Fruit fly (Drosophila melanogaster) whole organism, embryonic: ENCODE results near the gene CG11000.
A peak's percentile ranks its signal among the peaks of the same experiment; 100 is the strongest.

Experiments
- Ada2b ChIP-seq: fragments of 200-800 bp; sonication (Bioruptor generic); IDR thresholded peaks from 2 replicates; pipeline ENCODE4 v1.3.6; 2022; ENCODE audit warnings: missing biosample characterization, missing genetic modification characterization
- B-H2 ChIP-seq: fragments of 200-800 bp; sonication (Bioruptor generic); optimal IDR thresholded peaks from 2 replicates; lab custom pipeline; 2018; ENCODE audit warnings: missing biosample characterization, mild to moderate bottlenecking, missing genetic modification characterization
- CG10209 ChIP-seq: fragments of 200-800 bp; sonication (Bioruptor generic); optimal IDR thresholded peaks from 3 replicates; lab custom pipeline; 2017; ENCODE audit warnings: missing biosample characterization, mild to moderate bottlenecking, missing genetic modification characterization, missing genetic modification reagents
- CG10431 ChIP-seq: fragments of 200-800 bp; sonication (Bioruptor generic); optimal IDR thresholded peaks from 3 replicates; lab custom pipeline; 2018; ENCODE audit warnings: missing biosample characterization, mild to moderate bottlenecking, missing genetic modification characterization
- CG10979 ChIP-seq: fragments of 200-800 bp; sonication (Bioruptor generic); optimal IDR thresholded peaks from 2 replicates; lab custom pipeline; 2018; ENCODE audit warnings: missing biosample characterization, mild to moderate bottlenecking, missing genetic modification characterization, moderate library complexity
- CG11696 ChIP-seq: fragments of 200-800 bp; sonication (Bioruptor generic); IDR thresholded peaks from 2 replicates; pipeline ENCODE4 v1.3.6; 2022; ENCODE audit warnings: missing biosample characterization, missing genetic modification characterization
- CG15479 ChIP-seq: fragments of 200-800 bp; sonication (Bioruptor generic); optimal IDR thresholded peaks from 3 replicates; lab custom pipeline; 2019; ENCODE audit warnings: missing biosample characterization, mild to moderate bottlenecking, missing genetic modification characterization, moderate library complexity
- CG16815 ChIP-seq: fragments of 200-800 bp; sonication (Bioruptor generic); optimal IDR thresholded peaks from 3 replicates; lab custom pipeline; 2017; ENCODE audit warnings: missing biosample characterization, mild to moderate bottlenecking, missing genetic modification characterization
- CG17359 ChIP-seq: fragments of 200-800 bp; sonication (Bioruptor generic); optimal IDR thresholded peaks from 3 replicates; lab custom pipeline; 2018; ENCODE audit warnings: missing biosample characterization, mild to moderate bottlenecking, missing genetic modification characterization, moderate library complexity
- CG17385 ChIP-seq: fragments of 200-800 bp; sonication (Bioruptor generic); optimal IDR thresholded peaks from 3 replicates; lab custom pipeline; 2018; ENCODE audit warnings: missing biosample characterization, mild to moderate bottlenecking, missing genetic modification characterization
- CG18599 ChIP-seq: fragments of 200-800 bp; sonication (Bioruptor generic); optimal IDR thresholded peaks from 3 replicates; lab custom pipeline; 2017; ENCODE audit warnings: missing biosample characterization, missing genetic modification characterization, mild to moderate bottlenecking, moderate library complexity, missing genetic modification reagents
- CG18764 ChIP-seq: fragments of 200-800 bp; sonication (Bioruptor generic); optimal IDR thresholded peaks from 3 replicates; lab custom pipeline; 2016; ENCODE audit warnings: missing biosample characterization, missing genetic modification characterization
- CG2120 ChIP-seq: fragments of 200-800 bp; sonication (Bioruptor generic); optimal IDR thresholded peaks from 3 replicates; lab custom pipeline; 2016; ENCODE audit warnings: missing biosample characterization, missing genetic modification characterization
- CG42726 ChIP-seq: fragments of 200-800 bp; sonication (Bioruptor generic); IDR thresholded peaks from 2 replicates; pipeline ENCODE4 v1.3.6; 2022; ENCODE audit warnings: missing biosample characterization, missing genetic modification characterization; ENCODE audit not compliant: partially characterized antibody
- CG6175 ChIP-seq: fragments of 200-800 bp; sonication (Bioruptor generic); IDR thresholded peaks from 3 replicates; pipeline ENCODE4 v1.3.6; 2022; ENCODE audit warnings: missing biosample characterization, missing genetic modification characterization
- CG7839 ChIP-seq: fragments of 200-800 bp; sonication (Bioruptor generic); optimal IDR thresholded peaks from 3 replicates; lab custom pipeline; 2018; ENCODE audit warnings: missing biosample characterization, mild to moderate bottlenecking, missing genetic modification characterization, moderate library complexity
- D ChIP-seq, 2 experiments: fragments of 200-800 bp in 1 of 2; fragments of >200 bp in 1 of 2; sonication (Bioruptor generic) in 1 of 2; optimal IDR thresholded peaks; 2 replicates in 1 of 2; 3 replicates in 1 of 2; lab custom pipeline; 2017; ENCODE audit warnings: mild to moderate bottlenecking in 1 of 2, missing biosample characterization in 1 of 2, missing genetic modification characterization in 1 of 2, missing genetic modification reagents in 1 of 2
- D19B ChIP-seq: fragments of 200-800 bp; sonication (Bioruptor generic); optimal IDR thresholded peaks from 2 replicates; lab custom pipeline; 2017; ENCODE audit warnings: missing biosample characterization, mild to moderate bottlenecking, missing genetic modification characterization
- Ets97D ChIP-seq: fragments of 200-800 bp; sonication (Bioruptor generic); optimal IDR thresholded peaks from 3 replicates; lab custom pipeline; 2016; ENCODE audit warnings: missing biosample characterization, missing genetic modification characterization
- Fer3 ChIP-seq: fragments of 200-800 bp; sonication (Bioruptor generic); optimal IDR thresholded peaks from 2 replicates; lab custom pipeline; 2018; ENCODE audit warnings: missing biosample characterization, mild to moderate bottlenecking, missing genetic modification characterization, moderate library complexity
- HHEX ChIP-seq: fragments of 200-800 bp; sonication (Bioruptor generic); optimal IDR thresholded peaks from 3 replicates; lab custom pipeline; 2017; ENCODE audit warnings: missing biosample characterization, mild to moderate bottlenecking, missing genetic modification characterization, missing genetic modification reagents
- HmgZ ChIP-seq: fragments of 200-800 bp; sonication (Bioruptor generic); optimal IDR thresholded peaks from 2 replicates; lab custom pipeline; 2018; ENCODE audit warnings: missing biosample characterization, mild to moderate bottlenecking, missing genetic modification characterization
- Hr3 ChIP-seq: fragments of 200-800 bp; sonication (Bioruptor generic); optimal IDR thresholded peaks from 3 replicates; lab custom pipeline; 2016; ENCODE audit warnings: missing biosample characterization, missing genetic modification characterization
- Lhr ChIP-seq: fragments of 200-800 bp; sonication (Bioruptor generic); optimal IDR thresholded peaks from 3 replicates; lab custom pipeline; 2017; ENCODE audit warnings: mild to moderate bottlenecking, missing biosample characterization, missing genetic modification reagents, missing genetic modification characterization
- Med ChIP-seq: fragments of 200-800 bp; sonication (Bioruptor generic); peaks from one replicate; lab custom pipeline; 2016; ENCODE audit warnings: missing biosample characterization, missing genetic modification characterization, mild to moderate bottlenecking, inconsistent platforms, moderate library complexity
- Mrtf ChIP-seq: fragments of 200-800 bp; sonication (Bioruptor generic); IDR thresholded peaks from 3 replicates; pipeline ENCODE4 v1.3.6; 2022; ENCODE audit warnings: missing biosample characterization, missing genetic modification characterization
- Nf-YC ChIP-seq: fragments of 200-800 bp; optimal IDR thresholded peaks from 3 replicates; lab custom pipeline; 2019; ENCODE audit warnings: missing biosample characterization, mild to moderate bottlenecking, missing genetic modification characterization, moderate library complexity
- TFAM ChIP-seq: fragments of 200-800 bp; sonication (Bioruptor generic); optimal IDR thresholded peaks from 2 replicates; lab custom pipeline; 2017; ENCODE audit warnings: missing biosample characterization, missing genetic modification characterization, inconsistent platforms
- bab2 ChIP-seq: fragments of 200-800 bp; sonication (Bioruptor generic); optimal IDR thresholded peaks from 2 replicates; lab custom pipeline; 2016; ENCODE audit warnings: missing biosample characterization, missing genetic modification characterization
- bsh ChIP-seq, 2 experiments: fragments of 200-800 bp; sonication (Bioruptor generic); optimal IDR thresholded peaks; 2 replicates each; lab custom pipeline; 2017 to 2018; ENCODE audit warnings: mild to moderate bottlenecking in 2 of 2, missing biosample characterization in 2 of 2, missing genetic modification characterization in 2 of 2, moderate library complexity in 1 of 2
- disco-r ChIP-seq: fragments of 200-800 bp; sonication (Bioruptor generic); optimal IDR thresholded peaks from 2 replicates; lab custom pipeline; 2016; ENCODE audit warnings: missing biosample characterization, missing genetic modification characterization
- gro ChIP-seq: fragments of 200-800 bp; sonication (Bioruptor generic); optimal IDR thresholded peaks from 2 replicates; lab custom pipeline; 2016; ENCODE audit warnings: missing biosample characterization, missing genetic modification characterization
- her ChIP-seq: fragments of 200-800 bp; sonication (Bioruptor generic); optimal IDR thresholded peaks from 2 replicates; lab custom pipeline; 2016; ENCODE audit warnings: missing biosample characterization, missing genetic modification characterization
- stwl ChIP-seq: fragments of 200-800 bp; sonication (Bioruptor generic); optimal IDR thresholded peaks from 3 replicates; lab custom pipeline; 2018; ENCODE audit warnings: missing biosample characterization, mild to moderate bottlenecking, missing genetic modification characterization, moderate library complexity
- trh ChIP-seq: fragments of 200-800 bp; sonication (Bioruptor generic); optimal IDR thresholded peaks from 2 replicates; lab custom pipeline; 2016; ENCODE audit warnings: missing biosample characterization, missing genetic modification characterization
- vnd ChIP-seq: fragments of 200-800 bp; sonication (Bioruptor generic); IDR thresholded peaks from 3 replicates; pipeline ENCODE4 v1.3.6; 2022; ENCODE audit warnings: missing biosample characterization, missing genetic modification characterization; ENCODE audit not compliant: partially characterized antibody
- wor ChIP-seq: fragments of 200-800 bp; sonication (Bioruptor generic); IDR thresholded peaks from 2 replicates; pipeline ENCODE4 v1.3.6; 2022; ENCODE audit warnings: missing biosample characterization, missing genetic modification characterization
- zen ChIP-seq: fragments of 200-800 bp; sonication (Bioruptor generic); optimal IDR thresholded peaks from 3 replicates; lab custom pipeline; 2018; ENCODE audit warnings: missing biosample characterization, mild to moderate bottlenecking, missing genetic modification characterization, moderate library complexity

The CG11000 gene

dm6 chr3R:5824456-5824855 is 22.3 kb downstream of the CG11000 start, which contains the start of the genes Sec20 and dgrn (continued):
- peak; percentile 79 for TF ChIP-seq Med (GFP tag; lab: Kevin White, UChicago)
- peak in 1 of 2 experiments; percentile 61 for TF ChIP-seq bsh (GFP tag; optimal IDR thresholded peaks at IDR 0.05; lab: Kevin White, UChicago)
- no peak for TF ChIP-seq CG15479 (GFP tag; lab: Kevin White, UChicago)
- TF ChIP-seq trh (GFP tag; lab: Kevin White, UChicago) = no peak
- peak; percentile 44 for TF ChIP-seq CG17385 (GFP tag; lab: Kevin White, UChicago)
- peak; percentile 67 for TF ChIP-seq Ets97D (GFP tag; lab: Kevin White, UChicago)
- peak; percentile 50 for TF ChIP-seq Lhr (GFP tag; lab: Kevin White, UChicago)
- TF ChIP-seq D (optimal IDR thresholded peaks at IDR 0.05; lab: Kevin White, UChicago) = no peak
- peak; percentile 24 for TF ChIP-seq D (GFP tag; optimal IDR thresholded peaks at IDR 0.05; lab: Kevin White, UChicago)
- peak; percentile 21 for TF ChIP-seq bab2
- peak; percentile 87 for TF ChIP-seq CG42726
- peak; percentile 6 for TF ChIP-seq gro (GFP tag; lab: Kevin White, UChicago)
- peak; percentile 38 for TF ChIP-seq D19B (GFP tag; lab: Kevin White, UChicago)
- peak; percentile 62 for TF ChIP-seq HmgZ (tag; lab: Kevin White, UChicago)
- peak; percentile 73 for TF ChIP-seq Hr3 (GFP tag; lab: Kevin White, UChicago)
- TF ChIP-seq HHEX = peak; percentile 7
- TF ChIP-seq CG18599 (GFP tag; lab: Kevin White, UChicago) = peak; percentile 67
- no peak for TF ChIP-seq wor (GFP tag; lab: Robert Waterston, UW)
- TF ChIP-seq CG10209 (GFP tag; lab: Kevin White, UChicago) = peak; percentile 41
- peak; percentile 63 for TF ChIP-seq CG18764 (GFP tag; lab: Kevin White, UChicago)
- TF ChIP-seq zen (tag; lab: Kevin White, UChicago) = peak; percentile 69
- no peak for TF ChIP-seq disco-r (GFP tag; lab: Kevin White, UChicago)
- TF ChIP-seq stwl (tag; lab: Kevin White, UChicago) = peak; percentile 90
- TF ChIP-seq TFAM (GFP tag; lab: Kevin White, UChicago) = no peak
- 0 out of 3 replicates have a peak, but pooled peaks have one; percentile 23 for TF ChIP-seq Mrtf (GFP tag; lab: Robert Waterston, UW)

- TF ChIP-seq CG7839 (tag; lab: Kevin White, UChicago) = no peak
- TF ChIP-seq B-H2 (GFP tag; lab: Kevin White, UChicago) = no peak
- no peak for TF ChIP-seq her (GFP tag; lab: Kevin White, UChicago)
- TF ChIP-seq CG6175 (GFP tag; lab: Robert Waterston, UW) = no peak
- TF ChIP-seq CG16815 (GFP tag; lab: Kevin White, UChicago) = no peak
- no peak for TF ChIP-seq CG17359 (tag; lab: Kevin White, UChicago)
- TF ChIP-seq CG10979 (tag; lab: Kevin White, UChicago) = no peak
- TF ChIP-seq Fer3 (tag; lab: Kevin White, UChicago) = no peak
- TF ChIP-seq Nf-YC = no peak
- TF ChIP-seq CG2120 (GFP tag; lab: Kevin White, UChicago) = no peak
- no peak for TF ChIP-seq CG11696
- TF ChIP-seq CG10431 (GFP tag; lab: Kevin White, UChicago) = no peak
- TF ChIP-seq vnd (GFP tag; lab: Robert Waterston, UW) = no peak
- no peak for TF ChIP-seq Ada2b (GFP tag; lab: Robert Waterston, UW)
These were observed 27.6 kb downstream of the CG11000 start, which contains the start of gene glob3 for dm6 chr3R:5829762-5830161. Gene glob3, plus strand, starts transcription at chr3R:5830062.
